Worm (Caenorhabditis elegans): Measurements from ENCODE around the gene T22F3.7.

The T22F3.7 gene

DNA sequence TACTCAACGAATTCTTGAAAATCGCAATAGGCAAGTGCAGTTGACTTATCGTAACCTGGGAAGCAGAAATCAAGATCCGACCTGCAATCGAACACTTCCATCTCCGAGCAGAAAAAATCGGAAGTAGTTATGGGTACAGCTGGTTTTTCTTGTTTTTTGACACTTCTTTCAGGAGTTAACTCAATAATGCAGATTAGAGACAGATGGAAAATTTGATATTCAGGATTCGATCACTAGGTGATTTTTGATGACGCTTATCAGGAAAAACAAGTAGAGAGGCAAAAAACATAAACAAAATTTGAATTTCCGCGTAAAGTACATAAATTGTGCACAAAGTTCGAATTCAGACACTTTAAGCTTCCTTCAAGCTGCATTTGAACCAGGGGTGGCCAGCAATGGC is 51.7 kb downstream of the T22F3.7 start, which contains the start of gene srw-130:
srw-130 (minus strand) TSS at position 101 of the 400 bp plus-strand sequence.
- no peak for TF ChIP-seq irx-1 (tag; optimal IDR thresholded peaks at IDR 0.05)
- TF ChIP-seq pqm-1 (tag; optimal IDR thresholded peaks at IDR 0.05) = no peak
- TF ChIP-seq rnt-1 (tag; optimal IDR thresholded peaks at IDR 0.05) = no peak
- TF ChIP-seq ceh-63 (GFP tag; optimal IDR thresholded peaks at IDR 0.05) = no peak
- no peak for TF ChIP-seq vab-15 (tag; optimal IDR thresholded peaks at IDR 0.05)
- TF ChIP-seq mab-9 (GFP tag; IDR thresholded peaks at IDR 0.05) = no peak
- TF ChIP-seq ztf-4 (tag; optimal IDR thresholded peaks at IDR 0.05) = no peak
- no peak for TF ChIP-seq mdl-1 (tag; optimal IDR thresholded peaks at IDR 0.05)
- no peak for TF ChIP-seq nhr-90 (tag; optimal IDR thresholded peaks at IDR 0.05; ENCODE audit: poor library complexity)
- no peak for TF ChIP-seq C34B4.2 (tag; optimal IDR thresholded peaks at IDR 0.05)

All from whole organism, L1 larva.